Fruit fly (Drosophila melanogaster) whole organism, embryonic: ENCODE data around the gene CG42489.
A peak's percentile ranks its signal among the peaks of the same experiment; 100 is the strongest.

Experiments
- ATbp ChIP-seq: fragments of 200-800 bp; sonication (Bioruptor generic); optimal IDR thresholded peaks from 2 replicates; lab custom pipeline; 2017; ENCODE audit warnings: missing biosample characterization, mild to moderate bottlenecking, missing genetic modification characterization, missing genetic modification reagents
- Adf1 ChIP-seq: fragments of 200-800 bp; sonication (Bioruptor generic); IDR thresholded peaks from 2 replicates; pipeline ENCODE4 v1.3.6; 2022; ENCODE audit warnings: missing biosample characterization, missing genetic modification characterization
- Bgb ChIP-seq: fragments of 200-800 bp; sonication (Bioruptor generic); IDR thresholded peaks from 2 replicates; pipeline ENCODE4 v1.3.6; 2022; ENCODE audit warnings: missing biosample characterization, missing genetic modification characterization; ENCODE audit not compliant: partially characterized antibody
- BtbVII ChIP-seq: fragments of 200-800 bp; sonication (Bioruptor generic); optimal IDR thresholded peaks from 3 replicates; lab custom pipeline; 2017; ENCODE audit warnings: missing biosample characterization, mild to moderate bottlenecking, missing genetic modification characterization
- CG11085 ChIP-seq: fragments of 200-800 bp; sonication (Bioruptor generic); IDR thresholded peaks from 2 replicates; pipeline ENCODE4 v1.3.6; 2022; ENCODE audit warnings: missing biosample characterization, missing genetic modification characterization
- CG15011 ChIP-seq: fragments of 200-800 bp; sonication (Bioruptor generic); optimal IDR thresholded peaks from 3 replicates; lab custom pipeline; 2018; ENCODE audit warnings: missing biosample characterization, mild to moderate bottlenecking, missing genetic modification characterization
- CG1603 ChIP-seq: fragments of 200-800 bp; sonication (Bioruptor generic); optimal IDR thresholded peaks from 2 replicates; lab custom pipeline; 2019; ENCODE audit warnings: missing biosample characterization, mild to moderate bottlenecking, missing genetic modification characterization, moderate library complexity
- CG18262 ChIP-seq: fragments of 200-800 bp; optimal IDR thresholded peaks from 3 replicates; lab custom pipeline; 2019; ENCODE audit warnings: missing biosample characterization, mild to moderate bottlenecking, missing genetic modification characterization, moderate library complexity
- CG18476 ChIP-seq: fragments of 200-800 bp; sonication (Bioruptor generic); optimal IDR thresholded peaks from 2 replicates; lab custom pipeline; 2016; ENCODE audit warnings: missing biosample characterization, mild to moderate bottlenecking, missing genetic modification characterization
- CG2199 ChIP-seq: fragments of 200-800 bp; sonication (Bioruptor generic); IDR thresholded peaks from 3 replicates; pipeline ENCODE4 v1.3.6; 2022; ENCODE audit warnings: missing biosample characterization, missing genetic modification characterization
- CG30020 ChIP-seq: fragments of 200-800 bp; optimal IDR thresholded peaks from 2 replicates; lab custom pipeline; 2019; ENCODE audit warnings: missing biosample characterization, mild to moderate bottlenecking, missing genetic modification characterization, moderate library complexity
- CG43689 ChIP-seq: fragments of 200-800 bp; sonication (Bioruptor generic); IDR thresholded peaks from 2 replicates; pipeline ENCODE4 v1.3.6; 2022; ENCODE audit warnings: missing biosample characterization, missing genetic modification characterization
- CG6175 ChIP-seq: fragments of 200-800 bp; sonication (Bioruptor generic); IDR thresholded peaks from 3 replicates; pipeline ENCODE4 v1.3.6; 2022; ENCODE audit warnings: missing biosample characterization, missing genetic modification characterization
- CG6254 ChIP-seq: fragments of 200-800 bp; sonication (Bioruptor generic); optimal IDR thresholded peaks from 3 replicates; lab custom pipeline; 2017; ENCODE audit warnings: mild to moderate bottlenecking, missing biosample characterization, missing genetic modification reagents, missing genetic modification characterization
- CG7271 ChIP-seq: fragments of 200-800 bp; sonication (Bioruptor generic); optimal IDR thresholded peaks from 2 replicates; lab custom pipeline; 2018; ENCODE audit warnings: missing biosample characterization, mild to moderate bottlenecking, missing genetic modification characterization, moderate library complexity
- CG7963 ChIP-seq: fragments of 200-800 bp; sonication (Bioruptor generic); IDR thresholded peaks from 3 replicates; pipeline ENCODE4 v1.3.6; 2022; ENCODE audit warnings: missing biosample characterization, missing genetic modification characterization; ENCODE audit not compliant: partially characterized antibody
- CG8478 ChIP-seq: fragments of >200 bp; optimal IDR thresholded peaks from 2 replicates; lab custom pipeline; 2018
- CG9817 ChIP-seq: fragments of 200-800 bp; sonication (Bioruptor generic); optimal IDR thresholded peaks from 2 replicates; lab custom pipeline; 2018; ENCODE audit warnings: missing biosample characterization, mild to moderate bottlenecking, missing genetic modification characterization, moderate library complexity
- D19A ChIP-seq: fragments of 200-800 bp; optimal IDR thresholded peaks from 3 replicates; lab custom pipeline; 2019; ENCODE audit warnings: missing biosample characterization, mild to moderate bottlenecking, missing genetic modification characterization, moderate library complexity
- Doc3 ChIP-seq: fragments of 200-800 bp; sonication (Bioruptor generic); IDR thresholded peaks from 3 replicates; pipeline ENCODE4 v1.3.6; 2022; ENCODE audit warnings: missing biosample characterization, missing genetic modification characterization; ENCODE audit not compliant: partially characterized antibody
- HLH4C ChIP-seq: fragments of 200-800 bp; sonication (Bioruptor generic); IDR thresholded peaks from 3 replicates; pipeline ENCODE4 v1.3.6; 2022; ENCODE audit warnings: missing biosample characterization, missing genetic modification characterization; ENCODE audit not compliant: partially characterized antibody
- HLH54F ChIP-seq: fragments of 200-800 bp; sonication (Bioruptor generic); optimal IDR thresholded peaks from 3 replicates; lab custom pipeline; 2016; ENCODE audit warnings: missing biosample characterization, missing genetic modification characterization
- Hmx ChIP-seq: fragments of 200-800 bp; sonication (Bioruptor generic); optimal IDR thresholded peaks from 2 replicates; lab custom pipeline; 2016; ENCODE audit warnings: missing biosample characterization, missing genetic modification characterization
- MESR4 ChIP-seq: fragments of 200-800 bp; sonication (Bioruptor generic); optimal IDR thresholded peaks from 2 replicates; lab custom pipeline; 2018; ENCODE audit warnings: missing biosample characterization, mild to moderate bottlenecking, missing genetic modification characterization, moderate library complexity
- Oaz ChIP-seq: fragments of 200-800 bp; sonication (Bioruptor generic); IDR thresholded peaks from 2 replicates; pipeline ENCODE4 v1.3.6; 2022; ENCODE audit warnings: missing biosample characterization, missing genetic modification characterization
- Optix ChIP-seq: fragments of 200-800 bp; sonication (Bioruptor generic); IDR thresholded peaks from 3 replicates; pipeline ENCODE4 v1.3.6; 2022; ENCODE audit warnings: missing biosample characterization, missing genetic modification characterization
- Sin3A ChIP-seq: fragments of >200 bp; optimal IDR thresholded peaks from 2 replicates; lab custom pipeline; 2018
- Spps ChIP-seq: fragments of 200-800 bp; sonication (Bioruptor generic); optimal IDR thresholded peaks from 2 replicates; lab custom pipeline; 2018; ENCODE audit warnings: missing biosample characterization, mild to moderate bottlenecking, missing genetic modification characterization
- Sry-δ ChIP-seq: fragments of 200-800 bp; sonication (Bioruptor generic); optimal IDR thresholded peaks from 2 replicates; lab custom pipeline; 2016; ENCODE audit warnings: missing biosample characterization, missing genetic modification characterization
- TFAM ChIP-seq: fragments of 200-800 bp; sonication (Bioruptor generic); optimal IDR thresholded peaks from 2 replicates; lab custom pipeline; 2017; ENCODE audit warnings: missing biosample characterization, missing genetic modification characterization, inconsistent platforms
- Trl ChIP-seq, 3 experiments: fragments of >200 bp in 2 of 3; fragments of 200-800 bp in 1 of 3; sonication (Bioruptor generic) in 1 of 3; optimal IDR thresholded peaks; 2 replicates in 1 of 3; 3 replicates in 2 of 3; lab custom pipeline; 2016 to 2017; ENCODE audit warnings: missing biosample characterization in 1 of 3, missing genetic modification characterization in 1 of 3
- Xrp1 ChIP-seq: fragments of 200-800 bp; sonication (Bioruptor generic); IDR thresholded peaks from 2 replicates; pipeline ENCODE4 v1.3.6; 2022; ENCODE audit warnings: missing biosample characterization, missing genetic modification characterization
- ab ChIP-seq: fragments of 200-800 bp; sonication (Bioruptor generic); optimal IDR thresholded peaks from 2 replicates; lab custom pipeline; 2016; ENCODE audit warnings: missing biosample characterization, missing genetic modification characterization
- cad ChIP-seq: fragments of >200 bp; optimal IDR thresholded peaks from 2 replicates; lab custom pipeline; 2017; ENCODE audit warnings: missing biosample characterization, missing genetic modification characterization
- caup ChIP-seq: fragments of 200-800 bp; sonication (Bioruptor generic); optimal IDR thresholded peaks from 3 replicates; lab custom pipeline; 2017; ENCODE audit warnings: missing biosample characterization, mild to moderate bottlenecking, missing genetic modification characterization, moderate library complexity; ENCODE audit not compliant: severe bottlenecking
- crol ChIP-seq: fragments of 200-800 bp; sonication (Bioruptor generic); IDR thresholded peaks from 2 replicates; pipeline ENCODE4 v1.3.6; 2022; ENCODE audit warnings: missing biosample characterization, missing genetic modification characterization
- dmrt99B ChIP-seq: fragments of 200-800 bp; sonication (Bioruptor generic); optimal IDR thresholded peaks from 2 replicates; lab custom pipeline; 2018; ENCODE audit warnings: missing biosample characterization, mild to moderate bottlenecking, missing genetic modification characterization, moderate library complexity
- ems ChIP-seq: fragments of 200-800 bp; sonication (Bioruptor generic); optimal IDR thresholded peaks from 3 replicates; lab custom pipeline; 2016; ENCODE audit warnings: missing biosample characterization, missing genetic modification characterization
- eve ChIP-seq, 2 experiments: fragments of >200 bp; optimal IDR thresholded peaks; 2 replicates each; lab custom pipeline; 2017; ENCODE audit warnings: missing biosample characterization in 2 of 2, missing genetic modification characterization in 2 of 2
- fd64A ChIP-seq: fragments of 200-800 bp; sonication (Bioruptor generic); optimal IDR thresholded peaks from 3 replicates; lab custom pipeline; 2018; ENCODE audit warnings: missing biosample characterization, mild to moderate bottlenecking, missing genetic modification characterization
- gem ChIP-seq: fragments of 200-800 bp; sonication (Bioruptor generic); optimal IDR thresholded peaks from 2 replicates; lab custom pipeline; 2019; ENCODE audit warnings: missing biosample characterization, mild to moderate bottlenecking, missing genetic modification characterization, moderate library complexity
- gsb-n ChIP-seq: fragments of 200-800 bp; sonication (Bioruptor generic); optimal IDR thresholded peaks from 3 replicates; lab custom pipeline; 2018; ENCODE audit warnings: missing biosample characterization, mild to moderate bottlenecking, missing genetic modification characterization
- ind ChIP-seq: fragments of 200-800 bp; sonication (Bioruptor generic); optimal IDR thresholded peaks from 3 replicates; lab custom pipeline; 2016; ENCODE audit warnings: missing biosample characterization, missing genetic modification characterization
- maf-S ChIP-seq: fragments of 200-800 bp; sonication (Bioruptor generic); optimal IDR thresholded peaks from 2 replicates; lab custom pipeline; 2016; ENCODE audit warnings: missing biosample characterization, missing genetic modification characterization
- phol ChIP-seq: fragments of 200-800 bp; sonication (Bioruptor generic); optimal IDR thresholded peaks from 3 replicates; lab custom pipeline; 2018; ENCODE audit warnings: missing biosample characterization, mild to moderate bottlenecking, missing genetic modification characterization, moderate library complexity
- psq ChIP-seq: fragments of 200-800 bp; sonication (Bioruptor generic); optimal IDR thresholded peaks from 2 replicates; lab custom pipeline; 2017; ENCODE audit warnings: missing biosample characterization, missing genetic modification characterization
- ranshi ChIP-seq: fragments of 200-800 bp; sonication (Bioruptor generic); IDR thresholded peaks from 2 replicates; pipeline ENCODE4 v1.3.6; 2022; ENCODE audit warnings: missing biosample characterization, missing genetic modification characterization
- sd ChIP-seq: fragments of 200-800 bp; sonication (Bioruptor generic); optimal IDR thresholded peaks from 3 replicates; lab custom pipeline; 2018; ENCODE audit warnings: missing biosample characterization, mild to moderate bottlenecking, missing genetic modification characterization, moderate library complexity
- usp ChIP-seq: fragments of >200 bp; optimal IDR thresholded peaks from 2 replicates; lab custom pipeline; 2017; ENCODE audit warnings: missing biosample characterization, missing genetic modification characterization
- zen2 ChIP-seq: fragments of 200-800 bp; sonication (Bioruptor generic); IDR thresholded peaks from 3 replicates; pipeline ENCODE4 v1.3.6; 2022; ENCODE audit warnings: missing biosample characterization, missing genetic modification characterization; ENCODE audit not compliant: partially characterized antibody

The CG42489 gene

dm6 chr3R:8663668-8664283, 9.2 kb upstream of the CG42489 start, which contains the start of gene CG8032 (continued):
- no peak for TF ChIP-seq CG2199 (GFP tag; lab: Robert Waterston, UW)
- peak; percentile 36 for TF ChIP-seq CG18476 (GFP tag; lab: Kevin White, UChicago)
- TF ChIP-seq gem (tag; lab: Kevin White, UChicago) = peak; percentile 51
- no peak for TF ChIP-seq usp (GFP tag; lab: Kevin White, UChicago)
- TF ChIP-seq Adf1 (GFP tag; lab: Robert Waterston, UW) = peak; percentile 53
- no peak; the same call in 2 of the 3 replicates for TF ChIP-seq CG7963 (GFP tag; lab: Robert Waterston, UW)
- no peak for TF ChIP-seq crol
- no peak for TF ChIP-seq Spps (tag; lab: Kevin White, UChicago)
- TF ChIP-seq CG43689 = no peak
- peak; percentile 70 for TF ChIP-seq Sin3A
- no peak for TF ChIP-seq caup (GFP tag; lab: Kevin White, UChicago)
- TF ChIP-seq cad (GFP tag; lab: Kevin White, UChicago) = no peak
- TF ChIP-seq Hmx (GFP tag; lab: Kevin White, UChicago) = no peak
- no peak for TF ChIP-seq Trl (optimal IDR thresholded peaks at IDR 0.05; lab: Kevin White, UChicago)
- peak; percentile 55 for TF ChIP-seq Trl (GFP tag; optimal IDR thresholded peaks at IDR 0.05; lab: Kevin White, UChicago)
- no peak; the same call in 1 of the 2 replicates for TF ChIP-seq ranshi (GFP tag; lab: Robert Waterston, UW)
- TF ChIP-seq TFAM (GFP tag; lab: Kevin White, UChicago) = no peak
- no peak for TF ChIP-seq CG6175 (GFP tag; lab: Robert Waterston, UW)
- no peak for TF ChIP-seq psq (GFP tag; lab: Kevin White, UChicago)
- TF ChIP-seq gsb-n = peak; percentile 23
- peak; percentile 31 for TF ChIP-seq CG9817 (tag; lab: Kevin White, UChicago)
- TF ChIP-seq CG15011 = no peak
- no peak for TF ChIP-seq ab (GFP tag; lab: Kevin White, UChicago)
- peak; percentile 59; the same call in 2 of the 3 replicates for TF ChIP-seq HLH4C (GFP tag; lab: Robert Waterston, UW)
- no peak for TF ChIP-seq CG6254
- no peak for TF ChIP-seq ATbp (GFP tag; lab: Kevin White, UChicago)
- peak; percentile 65 for TF ChIP-seq Bgb (GFP tag; lab: Robert Waterston, UW)
- no peak for TF ChIP-seq sd (tag; lab: Kevin White, UChicago)
- TF ChIP-seq ind = peak; percentile 61
- TF ChIP-seq CG18262 (tag; lab: Kevin White, UChicago) = peak; percentile 47
- TF ChIP-seq MESR4 = peak; percentile 71
- TF ChIP-seq HLH54F (GFP tag; lab: Kevin White, UChicago) = peak; percentile 19
- peak; percentile 64 for TF ChIP-seq phol (tag; lab: Kevin White, UChicago)
- peak; percentile 65 for TF ChIP-seq Doc3 (GFP tag; lab: Robert Waterston, UW)
- no peak for TF ChIP-seq D19A (tag; lab: Kevin White, UChicago)
- TF ChIP-seq CG11085 (GFP tag; lab: Robert Waterston, UW) = no peak
- TF ChIP-seq CG30020 (tag; lab: Kevin White, UChicago) = peak; percentile 38
- TF ChIP-seq CG8478 = no peak
- peak; percentile 70 for TF ChIP-seq maf-S
- TF ChIP-seq Sry-δ (GFP tag; lab: Kevin White, UChicago) = peak; percentile 94
- TF ChIP-seq fd64A (GFP tag; lab: Kevin White, UChicago) = no peak
- TF ChIP-seq zen2 (GFP tag; lab: Robert Waterston, UW) = 0 out of 3 replicates have a peak, but pooled peaks have one; percentile 31
- peak; percentile 13; the same call in 1 of the 2 replicates for TF ChIP-seq Xrp1 (GFP tag; lab: Robert Waterston, UW)
- TF ChIP-seq ems (GFP tag; lab: Kevin White, UChicago) = peak; percentile 44
- no peak for TF ChIP-seq Oaz (GFP tag; lab: Robert Waterston, UW)
- TF ChIP-seq CG7271 (tag; lab: Kevin White, UChicago) = no peak
- peak; percentile 4 for TF ChIP-seq BtbVII (GFP tag; lab: Kevin White, UChicago)
- peak; percentile 26 for TF ChIP-seq dmrt99B (tag; lab: Kevin White, UChicago)
- no peak for TF ChIP-seq Optix (GFP tag; lab: Robert Waterston, UW)
- peak; percentile 62 for TF ChIP-seq CG1603 (tag; lab: Kevin White, UChicago)
- no peak for TF ChIP-seq eve (GFP tag; optimal IDR thresholded peaks at IDR 0.05; lab: Kevin White, UChicago)
